Fruit fly (Drosophila melanogaster) whole organism, pupa: ENCODE data around the gene CG43678.
A peak's percentile ranks its signal among the peaks of the same experiment; 100 is the strongest.

ENCODE experiments used
- CG10348 ChIP-seq: fragments of 200-800 bp; sonication (Bioruptor generic); IDR thresholded peaks from 2 replicates; pipeline ENCODE4 v1.3.6; 2022; ENCODE audit warnings: missing biosample characterization, missing genetic modification characterization
- CG12605 ChIP-seq: fragments of 200-800 bp; sonication (Bioruptor generic); IDR thresholded peaks from 2 replicates; pipeline ENCODE4 v1.3.6; 2022; ENCODE audit warnings: missing biosample characterization, missing genetic modification characterization
- CG13204 ChIP-seq: fragments of 200-800 bp; sonication (Bioruptor generic); optimal IDR thresholded peaks from 2 replicates; lab custom pipeline; 2018; ENCODE audit warnings: missing biosample characterization, mild to moderate bottlenecking, missing genetic modification characterization, moderate library complexity
- CG14655 ChIP-seq: fragments of 200-800 bp; sonication (Bioruptor generic); optimal IDR thresholded peaks from 3 replicates; lab custom pipeline; 2017; ENCODE audit warnings: mild to moderate bottlenecking, missing biosample characterization, missing genetic modification reagents, missing genetic modification characterization
- CG15710 ChIP-seq: fragments of 200-800 bp; sonication (Bioruptor generic); optimal IDR thresholded peaks from 2 replicates; lab custom pipeline; 2018; ENCODE audit warnings: missing biosample characterization, mild to moderate bottlenecking, missing genetic modification characterization, moderate library complexity
- CG17806 ChIP-seq: fragments of 200-800 bp; sonication (Bioruptor generic); optimal IDR thresholded peaks from 2 replicates; lab custom pipeline; 2018; ENCODE audit warnings: missing biosample characterization, mild to moderate bottlenecking, missing genetic modification characterization, moderate library complexity
- CG32121 ChIP-seq: fragments of 200-800 bp; sonication (Bioruptor generic); IDR thresholded peaks from 2 replicates; pipeline ENCODE4 v1.3.6; 2022; ENCODE audit warnings: missing biosample characterization, missing genetic modification characterization
- CG34367 ChIP-seq: fragments of 200-800 bp; sonication (Bioruptor generic); optimal IDR thresholded peaks from 2 replicates; lab custom pipeline; 2018; ENCODE audit warnings: missing biosample characterization, mild to moderate bottlenecking, missing genetic modification characterization
- CG4496 ChIP-seq: fragments of 200-800 bp; sonication (Bioruptor generic); IDR thresholded peaks from 3 replicates; pipeline ENCODE4 v1.3.6; 2022; ENCODE audit warnings: missing biosample characterization, missing genetic modification characterization
- CG8159 ChIP-seq: fragments of 200-800 bp; sonication (Bioruptor generic); optimal IDR thresholded peaks from 3 replicates; lab custom pipeline; 2018; ENCODE audit warnings: missing biosample characterization, mild to moderate bottlenecking, missing genetic modification characterization, moderate library complexity
- CG8301 ChIP-seq: fragments of 200-800 bp; sonication (Bioruptor generic); optimal IDR thresholded peaks from 2 replicates; lab custom pipeline; 2018; ENCODE audit warnings: missing biosample characterization, mild to moderate bottlenecking, missing genetic modification characterization
- CG9948 ChIP-seq: fragments of 200-800 bp; sonication (Bioruptor generic); optimal IDR thresholded peaks from 2 replicates; lab custom pipeline; 2018; ENCODE audit warnings: missing biosample characterization, mild to moderate bottlenecking, missing genetic modification characterization, moderate library complexity
- D1 ChIP-seq: fragments of 200-800 bp; sonication (Bioruptor generic); optimal IDR thresholded peaks from 2 replicates; lab custom pipeline; 2018; ENCODE audit warnings: missing biosample characterization, mild to moderate bottlenecking, missing genetic modification characterization, moderate library complexity
- EcR ChIP-seq: fragments of 200-800 bp; sonication (Bioruptor generic); optimal IDR thresholded peaks from 3 replicates; lab custom pipeline; 2019; ENCODE audit warnings: missing biosample characterization, missing genetic modification characterization, mild to moderate bottlenecking, moderate library complexity, missing genetic modification reagents
- Ets98B ChIP-seq: fragments of 200-800 bp; sonication (Bioruptor generic); IDR thresholded peaks from 2 replicates; pipeline ENCODE4 v1.3.6; 2022; ENCODE audit warnings: missing biosample characterization, missing genetic modification characterization
- Pif1A ChIP-seq: fragments of 200-800 bp; sonication (Bioruptor generic); optimal IDR thresholded peaks from 3 replicates; lab custom pipeline; 2016; ENCODE audit warnings: missing biosample characterization, missing genetic modification characterization
- Pif1B ChIP-seq: fragments of 200-800 bp; sonication (Bioruptor generic); optimal IDR thresholded peaks from 3 replicates; lab custom pipeline; 2016; ENCODE audit warnings: missing biosample characterization, missing genetic modification characterization
- Snoo ChIP-seq: fragments of 200-800 bp; sonication (Bioruptor generic); optimal IDR thresholded peaks from 3 replicates; lab custom pipeline; 2017; ENCODE audit warnings: missing biosample characterization, mild to moderate bottlenecking, missing genetic modification characterization, inconsistent platforms
- fd96Ca ChIP-seq: fragments of 200-800 bp; sonication (Bioruptor generic); IDR thresholded peaks from 3 replicates; pipeline ENCODE4 v1.3.6; 2022; ENCODE audit warnings: missing biosample characterization, missing genetic modification characterization
- gl ChIP-seq: fragments of 200-800 bp; sonication (Bioruptor generic); optimal IDR thresholded peaks from 2 replicates; lab custom pipeline; 2018; ENCODE audit warnings: missing biosample characterization, mild to moderate bottlenecking, missing genetic modification characterization
- rn ChIP-seq: fragments of 200-800 bp; sonication (Bioruptor generic); IDR thresholded peaks from 2 replicates; pipeline ENCODE4 v1.3.6; 2022; ENCODE audit warnings: missing biosample characterization, missing genetic modification characterization

Gene CG43678

dm6 chr3L:14999284-15000019 is 49.8 kb downstream of the CG43678 start, which contains the start of the genes mRpL39 and Prosbeta2:
Gene mRpL39 (minus strand): TSS chr3L:14999666.
Gene Prosbeta2 (plus strand): TSS chr3L:14999951.
- TF ChIP-seq CG12605 = no peak
- TF ChIP-seq CG34367 (tag; lab: Kevin White, UChicago) = no peak
- no peak for TF ChIP-seq Snoo (tag; lab: Kevin White, UChicago)
- TF ChIP-seq CG8301 (tag; lab: Kevin White, UChicago) = no peak
- peak; percentile 72 for TF ChIP-seq CG8159
- TF ChIP-seq CG9948 (tag; lab: Kevin White, UChicago) = no peak
- TF ChIP-seq rn (GFP tag; lab: Robert Waterston, UW) = peak; percentile 60; the same call in 1 of the 2 replicates
- TF ChIP-seq CG4496 (GFP tag; lab: Robert Waterston, UW) = peak; percentile 66; the same call in 1 of the 3 replicates
- TF ChIP-seq Pif1A (GFP tag; lab: Kevin White, UChicago) = no peak
- peak; percentile 23; the same call in 1 of the 3 replicates for TF ChIP-seq fd96Ca (GFP tag; lab: Robert Waterston, UW)
- TF ChIP-seq D1 (tag; lab: Kevin White, UChicago) = no peak
- TF ChIP-seq CG13204 (GFP tag; lab: Kevin White, UChicago) = no peak
- no peak for TF ChIP-seq CG10348 (GFP tag; lab: Robert Waterston, UW)
- no peak for TF ChIP-seq Pif1B
- no peak for TF ChIP-seq CG17806 (tag; lab: Kevin White, UChicago)
- no peak for TF ChIP-seq gl (tag; lab: Kevin White, UChicago)
- TF ChIP-seq CG15710 (tag; lab: Kevin White, UChicago) = peak; percentile 0
- no peak for TF ChIP-seq Ets98B (GFP tag; lab: Robert Waterston, UW)
- TF ChIP-seq CG14655 = no peak
- peak; percentile 24 for TF ChIP-seq EcR (GFP tag; lab: Kevin White, UChicago)
- peak; percentile 61 for TF ChIP-seq CG32121 (GFP tag; lab: Robert Waterston, UW)
- TF ChIP-seq, all 21 proteins: peak for 7
